Fruit fly (Drosophila melanogaster) whole organism, embryonic: Measurements from ENCODE around the gene CG46397.
A peak's percentile ranks its signal among the peaks of the same experiment; 100 is the strongest.

Experiments
- B-H1 ChIP-seq: fragments of 200-800 bp; sonication (Bioruptor generic); IDR thresholded peaks from 3 replicates; pipeline ENCODE4 v1.3.6; 2022; ENCODE audit warnings: missing biosample characterization, missing genetic modification characterization
- BEAF-32 ChIP-seq: fragments of 200-800 bp; sonication (Bioruptor generic); optimal IDR thresholded peaks from 3 replicates; lab custom pipeline; 2017; ENCODE audit warnings: missing biosample characterization, missing genetic modification characterization, mild to moderate bottlenecking, moderate library complexity, missing genetic modification reagents
- CG10366 ChIP-seq: fragments of 200-800 bp; sonication (Bioruptor generic); IDR thresholded peaks from 2 replicates; pipeline ENCODE4 v1.3.6; 2022; ENCODE audit warnings: missing biosample characterization, missing genetic modification characterization
- CG10565 ChIP-seq: fragments of 200-800 bp; sonication (Bioruptor generic); optimal IDR thresholded peaks from 3 replicates; lab custom pipeline; 2016; ENCODE audit warnings: missing biosample characterization, mild to moderate bottlenecking, missing genetic modification characterization
- CG12071 ChIP-seq: fragments of 200-800 bp; sonication (Bioruptor generic); optimal IDR thresholded peaks from 3 replicates; lab custom pipeline; 2018; ENCODE audit warnings: missing biosample characterization, mild to moderate bottlenecking, missing genetic modification characterization
- CG13894 ChIP-seq: fragments of 200-800 bp; sonication (Bioruptor generic); optimal IDR thresholded peaks from 3 replicates; lab custom pipeline; 2018; ENCODE audit warnings: missing biosample characterization, mild to moderate bottlenecking, missing genetic modification characterization, moderate library complexity
- CG14014 ChIP-seq: fragments of 200-800 bp; sonication (Bioruptor generic); IDR thresholded peaks from 2 replicates; pipeline ENCODE4 v1.3.6; 2022; ENCODE audit warnings: missing biosample characterization, missing genetic modification characterization
- CG14965 ChIP-seq: fragments of 200-800 bp; sonication (Bioruptor generic); optimal IDR thresholded peaks from 2 replicates; lab custom pipeline; 2016; ENCODE audit warnings: missing biosample characterization, missing genetic modification characterization, borderline replicate concordance
- CG15073 ChIP-seq: fragments of 200-800 bp; sonication (Bioruptor generic); optimal IDR thresholded peaks from 2 replicates; lab custom pipeline; 2016; ENCODE audit warnings: missing biosample characterization, missing genetic modification characterization
- CG16863 ChIP-seq: fragments of 200-800 bp; sonication (Bioruptor generic); optimal IDR thresholded peaks from 3 replicates; lab custom pipeline; 2016; ENCODE audit warnings: missing biosample characterization, missing genetic modification characterization
- CG32767 ChIP-seq: fragments of 200-800 bp; sonication (Bioruptor generic); IDR thresholded peaks from 2 replicates; pipeline ENCODE4 v1.3.6; 2022; ENCODE audit warnings: missing biosample characterization, missing genetic modification characterization
- CG3281 ChIP-seq: fragments of 200-800 bp; sonication (Bioruptor generic); optimal IDR thresholded peaks from 3 replicates; lab custom pipeline; 2017; ENCODE audit warnings: missing biosample characterization, mild to moderate bottlenecking, missing genetic modification characterization
- CG3407 ChIP-seq: fragments of 200-800 bp; sonication (Bioruptor generic); optimal IDR thresholded peaks from 2 replicates; lab custom pipeline; 2018; ENCODE audit warnings: missing biosample characterization, mild to moderate bottlenecking, missing genetic modification characterization
- CG4404 ChIP-seq: fragments of 200-800 bp; sonication (Bioruptor generic); IDR thresholded peaks from 2 replicates; pipeline ENCODE4 v1.3.6; 2022; ENCODE audit warnings: missing biosample characterization, missing genetic modification characterization
- CG8944 ChIP-seq: fragments of 200-800 bp; sonication (Bioruptor generic); optimal IDR thresholded peaks from 3 replicates; lab custom pipeline; 2016; ENCODE audit warnings: missing biosample characterization, missing genetic modification characterization
- D19A ChIP-seq: fragments of 200-800 bp; optimal IDR thresholded peaks from 3 replicates; lab custom pipeline; 2019; ENCODE audit warnings: missing biosample characterization, mild to moderate bottlenecking, missing genetic modification characterization, moderate library complexity
- Dip2 ChIP-seq: fragments of 200-800 bp; sonication (Bioruptor generic); IDR thresholded peaks from 2 replicates; pipeline ENCODE4 v1.3.6; 2022; ENCODE audit warnings: missing biosample characterization, missing genetic modification characterization
- Doc2 ChIP-seq: fragments of 200-800 bp; sonication (Bioruptor generic); IDR thresholded peaks from 2 replicates; pipeline ENCODE4 v1.3.6; 2022; ENCODE audit warnings: missing biosample characterization, missing genetic modification characterization
- Elba2 ChIP-seq: fragments of 200-800 bp; sonication (Bioruptor generic); optimal IDR thresholded peaks from 3 replicates; lab custom pipeline; 2016; ENCODE audit warnings: missing biosample characterization, missing genetic modification characterization
- Ets97D ChIP-seq: fragments of 200-800 bp; sonication (Bioruptor generic); optimal IDR thresholded peaks from 3 replicates; lab custom pipeline; 2016; ENCODE audit warnings: missing biosample characterization, missing genetic modification characterization
- HLHmδ ChIP-seq: fragments of 200-800 bp; sonication (Bioruptor generic); optimal IDR thresholded peaks from 2 replicates; lab custom pipeline; 2018; ENCODE audit warnings: missing biosample characterization, mild to moderate bottlenecking, missing genetic modification characterization, moderate library complexity
- Hr39 ChIP-seq: fragments of >200 bp; optimal IDR thresholded peaks from 2 replicates; lab custom pipeline; 2017
- Med ChIP-seq: fragments of 200-800 bp; sonication (Bioruptor generic); peaks from one replicate; lab custom pipeline; 2016; ENCODE audit warnings: missing biosample characterization, missing genetic modification characterization, mild to moderate bottlenecking, inconsistent platforms, moderate library complexity
- Myb ChIP-seq: fragments of 200-800 bp; sonication (Bioruptor generic); optimal IDR thresholded peaks from 2 replicates; lab custom pipeline; 2016; ENCODE audit warnings: missing biosample characterization, missing genetic modification characterization
- NC2β ChIP-seq: fragments of 200-800 bp; sonication (Bioruptor generic); optimal IDR thresholded peaks from 2 replicates; lab custom pipeline; 2016; ENCODE audit warnings: missing biosample characterization, missing genetic modification characterization
- Poxn ChIP-seq: fragments of 200-800 bp; sonication (Bioruptor generic); IDR thresholded peaks from 2 replicates; pipeline ENCODE4 v1.3.6; 2022; ENCODE audit warnings: missing biosample characterization, missing genetic modification characterization
- Sin3A ChIP-seq: fragments of >200 bp; optimal IDR thresholded peaks from 2 replicates; lab custom pipeline; 2018
- Sox102F ChIP-seq: fragments of 200-800 bp; sonication (Bioruptor generic); optimal IDR thresholded peaks from 2 replicates; lab custom pipeline; 2018; ENCODE audit warnings: missing biosample characterization, mild to moderate bottlenecking, missing genetic modification characterization, moderate library complexity
- Taf1 ChIP-seq: fragments of 200-800 bp; sonication (Bioruptor generic); IDR thresholded peaks from 2 replicates; pipeline ENCODE4 v1.3.6; 2022; ENCODE audit warnings: missing biosample characterization, missing genetic modification characterization
- aop ChIP-seq: fragments of 200-800 bp; sonication (Bioruptor generic); IDR thresholded peaks from 2 replicates; pipeline ENCODE4 v1.3.6; 2022; ENCODE audit warnings: missing biosample characterization, missing genetic modification characterization
- az2 ChIP-seq: fragments of 200-800 bp; sonication (Bioruptor generic); optimal IDR thresholded peaks from 3 replicates; lab custom pipeline; 2016; ENCODE audit warnings: missing biosample characterization, missing genetic modification characterization
- bab2 ChIP-seq: fragments of 200-800 bp; sonication (Bioruptor generic); optimal IDR thresholded peaks from 2 replicates; lab custom pipeline; 2016; ENCODE audit warnings: missing biosample characterization, missing genetic modification characterization
- esg ChIP-seq: fragments of 200-800 bp; sonication (Bioruptor generic); conservative IDR thresholded peaks from 2 replicates; pipeline ENCODE4 v1.3.6; 2022; ENCODE audit warnings: missing biosample characterization, missing genetic modification characterization
- eve ChIP-seq, 2 experiments: fragments of >200 bp; optimal IDR thresholded peaks; 2 replicates each; lab custom pipeline; 2017; ENCODE audit warnings: missing biosample characterization in 2 of 2, missing genetic modification characterization in 2 of 2
- gce ChIP-seq: fragments of 200-800 bp; sonication (Bioruptor generic); IDR thresholded peaks from 3 replicates; pipeline ENCODE4 v1.3.6; 2022; ENCODE audit warnings: missing biosample characterization, missing genetic modification characterization
- gt ChIP-seq: fragments of 200-800 bp; sonication (Bioruptor generic); IDR thresholded peaks from 2 replicates; pipeline ENCODE4 v1.3.6; 2022; ENCODE audit warnings: missing biosample characterization, missing genetic modification characterization
- insv ChIP-seq, 2 experiments: fragments of 200-800 bp; sonication (Bioruptor generic); optimal IDR thresholded peaks; 3 replicates each; lab custom pipeline; 2016 to 2018; ENCODE audit warnings: missing biosample characterization in 2 of 2, missing genetic modification characterization in 2 of 2
- jumu ChIP-seq: fragments of 200-800 bp; sonication (Bioruptor generic); optimal IDR thresholded peaks from 3 replicates; lab custom pipeline; 2016; ENCODE audit warnings: missing biosample characterization, missing genetic modification characterization
- knrl ChIP-seq: fragments of 200-800 bp; sonication (Bioruptor generic); IDR thresholded peaks from 3 replicates; pipeline ENCODE4 v1.3.6; 2022; ENCODE audit warnings: missing biosample characterization, missing genetic modification characterization; ENCODE audit not compliant: partially characterized antibody
- lmd ChIP-seq: fragments of 200-800 bp; sonication (Bioruptor generic); IDR thresholded peaks from 2 replicates; pipeline ENCODE4 v1.3.6; 2022; ENCODE audit warnings: missing biosample characterization, missing genetic modification characterization
- mam ChIP-seq: fragments of 200-800 bp; sonication (Bioruptor generic); optimal IDR thresholded peaks from 3 replicates; lab custom pipeline; 2016; ENCODE audit warnings: missing biosample characterization, missing genetic modification characterization
- ranshi ChIP-seq: fragments of 200-800 bp; sonication (Bioruptor generic); IDR thresholded peaks from 2 replicates; pipeline ENCODE4 v1.3.6; 2022; ENCODE audit warnings: missing biosample characterization, missing genetic modification characterization
- run ChIP-seq: fragments of 200-800 bp; sonication (Bioruptor generic); optimal IDR thresholded peaks from 3 replicates; lab custom pipeline; 2018; ENCODE audit warnings: missing biosample characterization, mild to moderate bottlenecking, missing genetic modification characterization
- sens-2 ChIP-seq: fragments of 200-800 bp; sonication (Bioruptor generic); IDR thresholded peaks from 2 replicates; pipeline ENCODE4 v1.3.6; 2022; ENCODE audit warnings: missing biosample characterization, missing genetic modification characterization
- slp2 ChIP-seq: fragments of 200-800 bp; sonication (Bioruptor generic); optimal IDR thresholded peaks from 2 replicates; lab custom pipeline; 2016; ENCODE audit warnings: missing biosample characterization, missing genetic modification characterization
- toy ChIP-seq: fragments of 200-800 bp; sonication (Bioruptor generic); IDR thresholded peaks from 2 replicates; pipeline ENCODE4 v1.3.6; 2022; ENCODE audit warnings: missing biosample characterization, missing genetic modification characterization
- twi ChIP-seq: fragments of 200-800 bp; optimal IDR thresholded peaks from 2 replicates; lab custom pipeline; 2019; ENCODE audit warnings: missing biosample characterization, mild to moderate bottlenecking, missing genetic modification characterization, moderate library complexity
- tx ChIP-seq: fragments of 200-800 bp; sonication (Bioruptor generic); optimal IDR thresholded peaks from 2 replicates; lab custom pipeline; 2016; ENCODE audit warnings: missing biosample characterization, missing genetic modification characterization
- usp ChIP-seq: fragments of >200 bp; optimal IDR thresholded peaks from 2 replicates; lab custom pipeline; 2017; ENCODE audit warnings: missing biosample characterization, missing genetic modification characterization
- wdn ChIP-seq: fragments of 200-800 bp; sonication (Bioruptor generic); IDR thresholded peaks from 2 replicates; pipeline ENCODE4 v1.3.6; 2022; ENCODE audit warnings: missing biosample characterization, missing genetic modification characterization
- zen ChIP-seq: fragments of 200-800 bp; sonication (Bioruptor generic); optimal IDR thresholded peaks from 3 replicates; lab custom pipeline; 2018; ENCODE audit warnings: missing biosample characterization, mild to moderate bottlenecking, missing genetic modification characterization, moderate library complexity
- zf30C ChIP-seq: fragments of 200-800 bp; sonication (Bioruptor generic); optimal IDR thresholded peaks from 3 replicates; lab custom pipeline; 2018; ENCODE audit warnings: missing biosample characterization, mild to moderate bottlenecking, missing genetic modification characterization
- zfh1 ChIP-seq: fragments of 200-800 bp; sonication (Bioruptor generic); IDR thresholded peaks from 3 replicates; pipeline ENCODE4 v1.3.6; 2022; ENCODE audit warnings: missing biosample characterization, missing genetic modification characterization

CG46397 gene

dm6 chr2L:8997285-8997684 lies 50.2 kb downstream of the CG46397 start, which contains the start of the genes alien and CG18661:
Gene alien, minus strand, starts transcription at chr2L:8997379.
Gene CG18661, plus strand, starts transcription at chr2L:8997605.
- TF ChIP-seq NC2β (GFP tag; lab: Kevin White, UChicago): peak; percentile 70
- no peak for TF ChIP-seq Dip2
- peak; percentile 34 for TF ChIP-seq twi (tag; lab: Kevin White, UChicago)
- peak; percentile 54 for TF ChIP-seq run (tag; lab: Kevin White, UChicago)
- no peak for TF ChIP-seq HLHmδ (GFP tag; lab: Kevin White, UChicago)
- peak; percentile 73 for TF ChIP-seq BEAF-32
- peak; percentile 92 for TF ChIP-seq sens-2 (GFP tag; lab: Robert Waterston, UW)
- TF ChIP-seq lmd: peak; percentile 91
- peak; percentile 97 for TF ChIP-seq CG10366 (GFP tag; lab: Robert Waterston, UW)
- TF ChIP-seq Med: peak; percentile 96
- peak; percentile 9 for TF ChIP-seq CG14965 (GFP tag; lab: Kevin White, UChicago)
- peak; percentile 88 for TF ChIP-seq Ets97D (GFP tag; lab: Kevin White, UChicago)
- TF ChIP-seq usp (GFP tag; lab: Kevin White, UChicago): no peak
- TF ChIP-seq Poxn (GFP tag; lab: Robert Waterston, UW): peak; percentile 54; the same call in 1 of the 2 replicates
- peak; percentile 77 for TF ChIP-seq wdn (GFP tag; lab: Robert Waterston, UW)
- TF ChIP-seq esg (GFP tag; lab: Robert Waterston, UW): peak; percentile 98
- no peak for TF ChIP-seq CG3407 (GFP tag; lab: Kevin White, UChicago)
- peak; percentile 72 for TF ChIP-seq CG13894
- TF ChIP-seq knrl (GFP tag; lab: Robert Waterston, UW): peak; percentile 78
- peak; percentile 15 for TF ChIP-seq CG15073 (GFP tag; lab: Kevin White, UChicago)
- TF ChIP-seq ranshi (GFP tag; lab: Robert Waterston, UW): peak; percentile 98
- no peak for TF ChIP-seq zf30C (GFP tag; lab: Kevin White, UChicago)
- TF ChIP-seq insv (GFP tag; optimal IDR thresholded peaks at IDR 0.05; lab: Kevin White, UChicago): peak in 1 of 2 experiments; percentile 74
- peak; percentile 91 for TF ChIP-seq slp2 (GFP tag; lab: Kevin White, UChicago)
- peak; percentile 79 for TF ChIP-seq CG8944 (GFP tag; lab: Kevin White, UChicago)
- TF ChIP-seq zfh1: peak; percentile 88
- TF ChIP-seq CG3281 (GFP tag; lab: Kevin White, UChicago): peak; percentile 35
- peak; percentile 51; the same call in 1 of the 2 replicates for TF ChIP-seq toy (GFP tag; lab: Robert Waterston, UW)
- TF ChIP-seq gce (GFP tag; lab: Robert Waterston, UW): peak; percentile 58; the same call in 2 of the 3 replicates
- peak; percentile 41 for TF ChIP-seq Elba2 (GFP tag; lab: Kevin White, UChicago)
- TF ChIP-seq Taf1: peak; percentile 96
- peak; percentile 98 for TF ChIP-seq mam (GFP tag; lab: Kevin White, UChicago)
- TF ChIP-seq Doc2 (GFP tag; lab: Robert Waterston, UW): 0 out of 2 replicates have a peak, but pooled peaks have one; percentile 6
- peak; percentile 94 for TF ChIP-seq aop
- TF ChIP-seq CG16863 (GFP tag; lab: Kevin White, UChicago): peak; percentile 40
- peak; percentile 80 for TF ChIP-seq bab2 (GFP tag; lab: Kevin White, UChicago)
- peak; percentile 99 for TF ChIP-seq Myb (GFP tag; lab: Kevin White, UChicago)
- peak; percentile 49; the same call in 1 of the 2 replicates for TF ChIP-seq gt (GFP tag; lab: Robert Waterston, UW)
- TF ChIP-seq CG10565: no peak
- TF ChIP-seq eve (GFP tag; optimal IDR thresholded peaks at IDR 0.05; lab: Kevin White, UChicago): no peak
- TF ChIP-seq Sox102F (GFP tag; lab: Kevin White, UChicago): peak; percentile 94
- peak; percentile 87 for TF ChIP-seq CG4404 (GFP tag; lab: Robert Waterston, UW)
- peak; percentile 94 for TF ChIP-seq jumu (GFP tag; lab: Kevin White, UChicago)
- peak; percentile 65 for TF ChIP-seq az2 (GFP tag; lab: Kevin White, UChicago)
- TF ChIP-seq CG32767: peak; percentile 82
- peak; percentile 52 for TF ChIP-seq Sin3A (lab: Kevin White, UChicago)
- peak; percentile 66 for TF ChIP-seq zen
- TF ChIP-seq tx (GFP tag; lab: Kevin White, UChicago): peak; percentile 95
- TF ChIP-seq D19A (tag; lab: Kevin White, UChicago): peak; percentile 62
- TF ChIP-seq Hr39 (lab: Kevin White, UChicago): no peak
- TF ChIP-seq CG12071: no peak
- TF ChIP-seq B-H1 (GFP tag; lab: Robert Waterston, UW): peak; percentile 84
- TF ChIP-seq CG14014 (GFP tag; lab: Robert Waterston, UW): peak; percentile 88
